Worm (Caenorhabditis elegans) whole organism, L4/young adult: ENCODE measurements around the gene H20J04.1.

Experiments
- dao-5 ChIP-seq: sonication (generic microtip); optimal IDR thresholded peaks from 2 replicates; lab custom pipeline; 2016; ENCODE audit warnings: missing genotype, missing genetic modification characterization, moderate library complexity, missing compliant biosample characterization
- him-1 ChIP-seq: sonication (generic microtip); optimal IDR thresholded peaks from 2 replicates; lab custom pipeline; 2016; ENCODE audit warnings: missing genotype, missing genetic modification reagents, missing genetic modification characterization, missing compliant biosample characterization

DNA sequence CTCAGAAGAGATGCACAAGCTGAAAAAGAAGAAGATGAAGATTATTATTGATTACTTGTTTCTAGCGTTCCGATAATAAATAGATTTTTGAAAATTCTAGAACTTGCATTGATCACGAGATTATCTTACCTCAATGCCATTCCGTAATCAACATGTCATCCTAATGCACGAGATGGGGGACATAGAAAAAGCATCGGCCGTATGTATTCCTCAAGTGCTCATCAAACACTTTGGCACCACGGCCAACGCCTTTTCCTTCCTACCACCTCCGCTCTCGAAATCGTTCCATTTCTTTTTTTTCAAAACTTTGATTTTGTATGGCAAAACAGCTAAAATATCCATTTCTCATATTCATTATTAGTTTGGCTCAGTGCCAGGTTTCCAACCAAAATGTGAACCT is 3.4 kb downstream of the H20J04.1 start, which contains the start of gene lat-2:
- TF ChIP-seq him-1 (tag; lab: Kevin White, UChicago) (no peak), dao-5 (tag; lab: Kevin White, UChicago) (no peak)
